Fruit fly (Drosophila melanogaster) whole organism, embryonic: ENCODE measurements around the gene CG33269.

Experiments used
- Asciz ChIP-seq: fragments of 200-800 bp; sonication (Bioruptor generic); optimal IDR thresholded peaks from 2 replicates; lab custom pipeline; 2017; ENCODE audit warnings: missing biosample characterization, mild to moderate bottlenecking, missing genetic modification characterization, missing genetic modification reagents
- BEAF-32 ChIP-seq: fragments of 200-800 bp; sonication (Bioruptor generic); optimal IDR thresholded peaks from 3 replicates; lab custom pipeline; 2017; ENCODE audit warnings: missing biosample characterization, missing genetic modification characterization, mild to moderate bottlenecking, moderate library complexity, missing genetic modification reagents
- CG10267 ChIP-seq: fragments of 200-800 bp; sonication (Bioruptor generic); optimal IDR thresholded peaks from 2 replicates; lab custom pipeline; 2018; ENCODE audit warnings: missing biosample characterization, mild to moderate bottlenecking, missing genetic modification characterization, moderate library complexity
- CG11560 ChIP-seq: fragments of 200-800 bp; sonication (Bioruptor generic); IDR thresholded peaks from 3 replicates; pipeline ENCODE4 v1.3.6; 2022; ENCODE audit warnings: missing biosample characterization, missing genetic modification characterization
- CG12071 ChIP-seq: fragments of 200-800 bp; sonication (Bioruptor generic); optimal IDR thresholded peaks from 3 replicates; lab custom pipeline; 2018; ENCODE audit warnings: missing biosample characterization, mild to moderate bottlenecking, missing genetic modification characterization
- CG12942 ChIP-seq: fragments of 200-800 bp; sonication (Bioruptor generic); optimal IDR thresholded peaks from 3 replicates; lab custom pipeline; 2016; ENCODE audit warnings: missing biosample characterization, missing genetic modification characterization
- CG13123 ChIP-seq: fragments of 200-800 bp; sonication (Bioruptor generic); optimal IDR thresholded peaks from 2 replicates; lab custom pipeline; 2016; ENCODE audit warnings: missing biosample characterization, missing genetic modification characterization
- CG18262 ChIP-seq: fragments of 200-800 bp; optimal IDR thresholded peaks from 3 replicates; lab custom pipeline; 2019; ENCODE audit warnings: missing biosample characterization, mild to moderate bottlenecking, missing genetic modification characterization, moderate library complexity
- CG30431 ChIP-seq: fragments of 200-800 bp; sonication (Bioruptor generic); optimal IDR thresholded peaks from 2 replicates; lab custom pipeline; 2017; ENCODE audit warnings: missing biosample characterization, missing genetic modification characterization
- CG31365 ChIP-seq: fragments of 200-800 bp; sonication (Bioruptor generic); optimal IDR thresholded peaks from 2 replicates; lab custom pipeline; 2018; ENCODE audit warnings: missing biosample characterization, mild to moderate bottlenecking, missing genetic modification characterization
- CG3407 ChIP-seq: fragments of 200-800 bp; sonication (Bioruptor generic); optimal IDR thresholded peaks from 2 replicates; lab custom pipeline; 2018; ENCODE audit warnings: missing biosample characterization, mild to moderate bottlenecking, missing genetic modification characterization
- CG34224 ChIP-seq: fragments of 200-800 bp; sonication (Bioruptor generic); IDR thresholded peaks from 3 replicates; pipeline ENCODE4 v1.3.6; 2022; ENCODE audit warnings: missing biosample characterization, missing genetic modification characterization; ENCODE audit not compliant: partially characterized antibody
- CG34422 ChIP-seq: fragments of 200-800 bp; sonication (Bioruptor generic); IDR thresholded peaks from 3 replicates; pipeline ENCODE4 v1.3.6; 2022; ENCODE audit warnings: missing biosample characterization, missing genetic modification characterization
- CG4328 ChIP-seq: fragments of 200-800 bp; sonication (Bioruptor generic); optimal IDR thresholded peaks from 3 replicates; lab custom pipeline; 2017; ENCODE audit warnings: missing biosample characterization, missing genetic modification reagents, missing genetic modification characterization
- CG4617 ChIP-seq: fragments of 200-800 bp; sonication (Bioruptor generic); optimal IDR thresholded peaks from 3 replicates; lab custom pipeline; 2016; ENCODE audit warnings: missing biosample characterization, missing genetic modification characterization, borderline replicate concordance
- CG6813 ChIP-seq: fragments of 200-800 bp; sonication (Bioruptor generic); optimal IDR thresholded peaks from 2 replicates; lab custom pipeline; 2017; ENCODE audit warnings: missing biosample characterization, missing genetic modification characterization, mild to moderate bottlenecking, moderate library complexity, missing genetic modification reagents
- CG7839 ChIP-seq: fragments of 200-800 bp; sonication (Bioruptor generic); optimal IDR thresholded peaks from 3 replicates; lab custom pipeline; 2018; ENCODE audit warnings: missing biosample characterization, mild to moderate bottlenecking, missing genetic modification characterization, moderate library complexity
- CG7928 ChIP-seq: fragments of 200-800 bp; sonication (Bioruptor generic); optimal IDR thresholded peaks from 2 replicates; lab custom pipeline; 2017; ENCODE audit warnings: missing biosample characterization, mild to moderate bottlenecking, missing genetic modification characterization
- CG8290 ChIP-seq, 3 experiments: fragments of 200-800 bp; sonication (Bioruptor generic); optimal IDR thresholded peaks; 2 replicates each; lab custom pipeline; 2016 to 2019; ENCODE audit warnings: missing biosample characterization in 3 of 3, missing genetic modification characterization in 3 of 3, mild to moderate bottlenecking in 2 of 3, moderate library complexity in 1 of 3
- CG8388 ChIP-seq: fragments of 200-800 bp; sonication (Bioruptor generic); optimal IDR thresholded peaks from 2 replicates; lab custom pipeline; 2019; ENCODE audit warnings: missing biosample characterization, mild to moderate bottlenecking, missing genetic modification characterization, moderate library complexity
- Dfd ChIP-seq, 2 experiments: fragments of >200 bp; optimal IDR thresholded peaks; 2 replicates each; lab custom pipeline; 2017; ENCODE audit warnings: missing biosample characterization in 2 of 2, missing genetic modification characterization in 2 of 2
- HHEX ChIP-seq: fragments of 200-800 bp; sonication (Bioruptor generic); optimal IDR thresholded peaks from 3 replicates; lab custom pipeline; 2017; ENCODE audit warnings: missing biosample characterization, mild to moderate bottlenecking, missing genetic modification characterization, missing genetic modification reagents
- Kr ChIP-seq: fragments of 200-800 bp; sonication (Bioruptor generic); optimal IDR thresholded peaks from 2 replicates; lab custom pipeline; 2017; ENCODE audit warnings: missing biosample characterization, mild to moderate bottlenecking, missing genetic modification characterization
- Nf-YA ChIP-seq: fragments of 200-800 bp; sonication (Bioruptor generic); IDR thresholded peaks from 2 replicates; pipeline ENCODE4 v1.3.6; 2022; ENCODE audit warnings: missing biosample characterization, missing genetic modification characterization
- Opbp ChIP-seq: fragments of 200-800 bp; sonication (Bioruptor generic); IDR thresholded peaks from 3 replicates; pipeline ENCODE4 v1.3.6; 2022; ENCODE audit warnings: missing biosample characterization, missing genetic modification characterization; ENCODE audit not compliant: partially characterized antibody
- abd-A ChIP-seq: fragments of 200-800 bp; sonication (Bioruptor generic); optimal IDR thresholded peaks from 3 replicates; lab custom pipeline; 2019; ENCODE audit warnings: missing biosample characterization, mild to moderate bottlenecking, missing genetic modification characterization, moderate library complexity
- br ChIP-seq: fragments of >200 bp; optimal IDR thresholded peaks from 2 replicates; lab custom pipeline; 2017
- bsh ChIP-seq, 2 experiments: fragments of 200-800 bp; sonication (Bioruptor generic); optimal IDR thresholded peaks; 2 replicates each; lab custom pipeline; 2017 to 2018; ENCODE audit warnings: mild to moderate bottlenecking in 2 of 2, missing biosample characterization in 2 of 2, missing genetic modification characterization in 2 of 2, moderate library complexity in 1 of 2
- crc ChIP-seq: fragments of 200-800 bp; sonication (Bioruptor generic); optimal IDR thresholded peaks from 2 replicates; lab custom pipeline; 2016; ENCODE audit warnings: missing biosample characterization, missing genetic modification characterization
- dan ChIP-seq: fragments of 200-800 bp; sonication (Bioruptor generic); IDR thresholded peaks from 2 replicates; pipeline ENCODE4 v1.3.6; 2022; ENCODE audit warnings: missing biosample characterization, missing genetic modification characterization
- dimm ChIP-seq: fragments of 200-800 bp; sonication (Bioruptor generic); IDR thresholded peaks from 2 replicates; pipeline ENCODE4 v1.3.6; 2022; ENCODE audit warnings: missing biosample characterization, missing genetic modification characterization
- dpn ChIP-seq, 2 experiments: fragments of 200-800 bp; sonication (Bioruptor generic); optimal IDR thresholded peaks; 3 replicates each; lab custom pipeline; 2016; ENCODE audit warnings: missing biosample characterization in 2 of 2, missing genetic modification characterization in 2 of 2
- ham ChIP-seq: fragments of 200-800 bp; sonication (Bioruptor generic); IDR thresholded peaks from 2 replicates; pipeline ENCODE4 v1.3.6; 2022; ENCODE audit warnings: missing biosample characterization, missing genetic modification characterization
- kah ChIP-seq: fragments of 200-800 bp; sonication (Bioruptor generic); optimal IDR thresholded peaks from 2 replicates; lab custom pipeline; 2018; ENCODE audit warnings: missing biosample characterization, mild to moderate bottlenecking, missing genetic modification characterization
- nom ChIP-seq: fragments of 200-800 bp; sonication (Bioruptor generic); optimal IDR thresholded peaks from 2 replicates; lab custom pipeline; 2017; ENCODE audit warnings: missing biosample characterization, missing genetic modification characterization, mild to moderate bottlenecking, moderate library complexity, missing genetic modification reagents
- onecut ChIP-seq: fragments of 200-800 bp; sonication (Bioruptor generic); IDR thresholded peaks from 2 replicates; pipeline ENCODE4 v1.3.6; 2022; ENCODE audit warnings: missing biosample characterization, missing genetic modification characterization
- pan ChIP-seq, 4 experiments: fragments of >200 bp in 3 of 4; fragments of 200-800 bp in 1 of 4; sonication (Bioruptor generic) in 1 of 4; optimal IDR thresholded peaks in 3 of 4; IDR thresholded peaks in 1 of 4; 2 replicates each; pipeline versions ENCODE4 v1.3.6 to Lab custom; 2017 to 2022; ENCODE audit warnings: missing biosample characterization in 2 of 4, missing genetic modification characterization in 2 of 4, mixed read lengths in 1 of 4
- pfk ChIP-seq: fragments of 200-800 bp; sonication (Bioruptor generic); optimal IDR thresholded peaks from 2 replicates; lab custom pipeline; 2018; ENCODE audit warnings: missing biosample characterization, mild to moderate bottlenecking, missing genetic modification characterization, moderate library complexity
- pnt ChIP-seq: fragments of 200-800 bp; sonication (Bioruptor generic); optimal IDR thresholded peaks from 3 replicates; lab custom pipeline; 2016; ENCODE audit warnings: missing biosample characterization, missing genetic modification characterization
- pum ChIP-seq: fragments of 200-800 bp; sonication (Bioruptor generic); optimal IDR thresholded peaks from 2 replicates; lab custom pipeline; 2016; ENCODE audit warnings: missing biosample characterization, missing genetic modification characterization
- salm ChIP-seq: fragments of 200-800 bp; sonication (Bioruptor generic); optimal IDR thresholded peaks from 2 replicates; lab custom pipeline; 2018; ENCODE audit warnings: missing biosample characterization, mild to moderate bottlenecking, missing genetic modification characterization
- schlank ChIP-seq: fragments of 200-800 bp; sonication (Bioruptor generic); optimal IDR thresholded peaks from 2 replicates; lab custom pipeline; 2018; ENCODE audit warnings: missing biosample characterization, mild to moderate bottlenecking, missing genetic modification characterization
- sens ChIP-seq: fragments of 200-800 bp; sonication (Bioruptor generic); peaks from one replicate; lab custom pipeline; 2016; ENCODE audit warnings: missing biosample characterization, missing genetic modification characterization
- sob ChIP-seq: fragments of 200-800 bp; sonication (Bioruptor generic); IDR thresholded peaks from 2 replicates; pipeline ENCODE4 v1.3.6; 2022; ENCODE audit warnings: missing biosample characterization, missing genetic modification characterization
- z ChIP-seq: fragments of 200-800 bp; sonication (Bioruptor generic); IDR thresholded peaks from 3 replicates; pipeline ENCODE4 v1.3.6; 2022; ENCODE audit warnings: missing biosample characterization, missing genetic modification characterization
- zen ChIP-seq: fragments of 200-800 bp; sonication (Bioruptor generic); optimal IDR thresholded peaks from 3 replicates; lab custom pipeline; 2018; ENCODE audit warnings: missing biosample characterization, mild to moderate bottlenecking, missing genetic modification characterization, moderate library complexity
- zf30C ChIP-seq: fragments of 200-800 bp; sonication (Bioruptor generic); optimal IDR thresholded peaks from 3 replicates; lab custom pipeline; 2018; ENCODE audit warnings: missing biosample characterization, mild to moderate bottlenecking, missing genetic modification characterization

The CG33269 gene

dm6 chr3L:11561946-11562760 lies 19.8 kb downstream of the CG33269 start, which contains the start of the genes CG7394 and Mob2 (continued):
- peak; percentile 91 for TF ChIP-seq BEAF-32 (GFP tag; lab: Kevin White, UChicago)
- peak; percentile 61 for TF ChIP-seq dimm (GFP tag; lab: Robert Waterston, UW)
- TF ChIP-seq schlank (tag; lab: Kevin White, UChicago) = peak; percentile 65
- no peak for TF ChIP-seq Kr (GFP tag; lab: Kevin White, UChicago)
- TF ChIP-seq br (lab: Kevin White, UChicago) = no peak
- peak; percentile 81 for TF ChIP-seq Opbp (GFP tag; lab: Robert Waterston, UW)
- TF ChIP-seq CG7839 (tag; lab: Kevin White, UChicago) = peak; percentile 92
- peak; percentile 37 for TF ChIP-seq pnt
- peak; percentile 81 for TF ChIP-seq CG8388 (GFP tag; lab: Kevin White, UChicago)
- peak; percentile 97 for TF ChIP-seq sens (GFP tag; lab: Kevin White, UChicago)
- peak; percentile 73 for TF ChIP-seq CG12071
- peak; percentile 94 for TF ChIP-seq CG7928 (GFP tag; lab: Kevin White, UChicago)
- TF ChIP-seq CG34224 (GFP tag; lab: Robert Waterston, UW) = peak; percentile 87
- TF ChIP-seq ham = 0 out of 2 replicates have a peak, but pooled peaks have one; percentile 7
- TF ChIP-seq nom (GFP tag; lab: Kevin White, UChicago) = peak; percentile 14
- no peak for TF ChIP-seq zf30C (GFP tag; lab: Kevin White, UChicago)
- TF ChIP-seq CG3407 (GFP tag; lab: Kevin White, UChicago) = peak; percentile 62
- peak; percentile 79 for TF ChIP-seq zen (tag; lab: Kevin White, UChicago)
- peak; percentile 72 for TF ChIP-seq CG6813 (GFP tag; lab: Kevin White, UChicago)
- no peak for TF ChIP-seq Dfd (GFP tag; optimal IDR thresholded peaks at IDR 0.05; lab: Kevin White, UChicago)
- TF ChIP-seq kah (GFP tag; lab: Kevin White, UChicago) = peak; percentile 43
- TF ChIP-seq onecut (GFP tag; lab: Robert Waterston, UW) = peak; percentile 65
- TF ChIP-seq salm (tag; lab: Kevin White, UChicago) = peak; percentile 54
- peak; percentile 65 for TF ChIP-seq CG30431
- peak; percentile 7 for TF ChIP-seq pfk (GFP tag; lab: Kevin White, UChicago)
- TF ChIP-seq bsh (GFP tag; optimal IDR thresholded peaks at IDR 0.05; lab: Kevin White, UChicago) = peak in 1 of 2 experiments; percentile 94
- peak; percentile 88 for TF ChIP-seq CG13123 (GFP tag; lab: Kevin White, UChicago)
- peak; percentile 85 for TF ChIP-seq CG10267 (tag; lab: Kevin White, UChicago)
- TF ChIP-seq CG31365 = peak; percentile 57
- peak; percentile 89 for TF ChIP-seq CG8290 (GFP tag; optimal IDR thresholded peaks at IDR 0.05; lab: Kevin White, UChicago)
- peak; percentile 81 to 92 for TF ChIP-seq CG8290 (tag; optimal IDR thresholded peaks at IDR 0.05; lab: Kevin White, UChicago)
- peak; percentile 57 for TF ChIP-seq Asciz (GFP tag; lab: Kevin White, UChicago)
- TF ChIP-seq CG34422 (GFP tag; lab: Robert Waterston, UW) = peak; percentile 81
- TF ChIP-seq pan (optimal IDR thresholded peaks at IDR 0.05; lab: Kevin White, UChicago) = no peak
- TF ChIP-seq pan (GFP tag; optimal IDR thresholded peaks at IDR 0.05 in 1 of 2, IDR thresholded peaks at IDR 0.05 in 1 of 2) = peak; percentile 56 to 91
- TF ChIP-seq CG4617 (GFP tag; lab: Kevin White, UChicago) = peak; percentile 85
- peak; percentile 75 for TF ChIP-seq abd-A (tag; lab: Kevin White, UChicago)
- TF ChIP-seq Nf-YA (GFP tag; lab: Robert Waterston, UW) = peak; percentile 76
- TF ChIP-seq CG12942 = peak; percentile 88
- peak; percentile 60 for TF ChIP-seq crc (GFP tag; lab: Kevin White, UChicago)
- no peak; the same call in 1 of the 2 replicates for TF ChIP-seq dan (GFP tag; lab: Robert Waterston, UW)
- peak; percentile 86 for TF ChIP-seq CG18262
- TF ChIP-seq HHEX = peak; percentile 80
- TF ChIP-seq z (GFP tag; lab: Robert Waterston, UW) = peak; percentile 62; the same call in 2 of the 3 replicates
- TF ChIP-seq CG11560 (tag; lab: Robert Waterston, UW) = peak; percentile 82; the same call in 2 of the 3 replicates
- TF ChIP-seq dpn (GFP tag; optimal IDR thresholded peaks at IDR 0.05; lab: Kevin White, UChicago) = peak; percentile 84 to 93
- TF ChIP-seq CG4328 = peak; percentile 85
- TF ChIP-seq pum (GFP tag; lab: Kevin White, UChicago) = peak; percentile 70
- peak; percentile 93 for TF ChIP-seq sob (GFP tag; lab: Robert Waterston, UW)
